Worm (Caenorhabditis elegans) whole organism, L4 larva: Measurements from ENCODE around the gene brf-1.

ENCODE experiments used
- D1046.2 ChIP-seq: fragments of 200-800 bp; sonication (Bioruptor generic); IDR thresholded peaks from 2 replicates; pipeline ENCODE4 v1.3.6; 2022; ENCODE audit warnings: missing genetic modification characterization, missing compliant biosample characterization
- F10B5.3 ChIP-seq: sonication (generic microtip); optimal IDR thresholded peaks from 2 replicates; lab custom pipeline; 2016; ENCODE audit warnings: mild to moderate bottlenecking, missing genetic modification characterization, missing compliant biosample characterization
- F37D6.2 ChIP-seq: sonication (generic microtip); optimal IDR thresholded peaks from 2 replicates; lab custom pipeline; 2016; ENCODE audit warnings: mild to moderate bottlenecking, missing genetic modification characterization, missing compliant biosample characterization
- F44E2.7 ChIP-seq: fragments of 200-800 bp; sonication (Bioruptor generic); IDR thresholded peaks from 2 replicates; pipeline ENCODE4 v2.1.2; 2022; ENCODE audit warnings: missing genetic modification characterization, missing compliant biosample characterization
- R02D3.7 ChIP-seq: fragments of 150-350 bp; sonication (generic microtip); optimal IDR thresholded peaks from 3 replicates; lab custom pipeline; 2014; ENCODE audit warnings: missing biosample characterization, missing genetic modification characterization
- T20F7.1 ChIP-seq: fragments of 200-800 bp; sonication (Bioruptor generic); optimal IDR thresholded peaks from 2 replicates; lab custom pipeline; 2018; ENCODE audit warnings: mild to moderate bottlenecking, missing genetic modification characterization, missing compliant biosample characterization
- Y48G9A.11 ChIP-seq: fragments of 200-800 bp; sonication (Bioruptor generic); IDR thresholded peaks from 2 replicates; pipeline ENCODE4 v1.3.6; 2022; ENCODE audit warnings: missing genetic modification reagents, missing genetic modification characterization, missing compliant biosample characterization
- ZK337.2 ChIP-seq: fragments of 200-800 bp; sonication (Bioruptor generic); IDR thresholded peaks from 2 replicates; pipeline ENCODE4 v1.3.6; 2022; ENCODE audit warnings: missing genetic modification reagents, missing genetic modification characterization, missing compliant biosample characterization
- ZK546.5 ChIP-seq, 2 experiments: sonication (generic microtip); optimal IDR thresholded peaks; 2 replicates each; lab custom pipeline; 2017; ENCODE audit warnings: missing biosample characterization in 2 of 2, missing genetic modification characterization in 2 of 2
- aha-1 ChIP-seq: fragments of 150-350 bp; peaks from one replicate; lab custom pipeline; 2014; ENCODE audit warnings: missing biosample characterization, missing genetic modification characterization
- aly-2 ChIP-seq: sonication (generic microtip); optimal IDR thresholded peaks from 2 replicates; lab custom pipeline; 2018; ENCODE audit warnings: missing biosample characterization, missing genetic modification characterization
- attf-4 ChIP-seq: sonication (generic microtip); optimal IDR thresholded peaks from 3 replicates; lab custom pipeline; 2017; ENCODE audit warnings: missing biosample characterization, missing genetic modification characterization
- ceh-20 ChIP-seq: fragments of 200-800 bp; sonication (Bioruptor generic); IDR thresholded peaks from 2 replicates; pipeline ENCODE4 v1.3.6; 2022; ENCODE audit warnings: missing genetic modification reagents, missing genetic modification characterization, missing compliant biosample characterization
- ceh-32 ChIP-seq: sonication (generic microtip); optimal IDR thresholded peaks from 2 replicates; lab custom pipeline; 2016; ENCODE audit warnings: mild to moderate bottlenecking, missing genetic modification characterization, missing compliant biosample characterization; ENCODE audit not compliant: poor library complexity
- ceh-82 ChIP-seq: sonication (generic microtip); optimal IDR thresholded peaks from 2 replicates; lab custom pipeline; 2017; ENCODE audit warnings: missing biosample characterization, missing genetic modification characterization
- cey-2 ChIP-seq: sonication (generic microtip); optimal IDR thresholded peaks from 3 replicates; lab custom pipeline; 2017; ENCODE audit warnings: missing genetic modification characterization, mild to moderate bottlenecking, missing compliant biosample characterization, antibody characterized with exemption, borderline replicate concordance; ENCODE audit not compliant: insufficient read depth
- daf-12 ChIP-seq: fragments of 150-350 bp; optimal IDR thresholded peaks from 2 replicates; lab custom pipeline; 2014; ENCODE audit warnings: missing biosample characterization, missing genetic modification reagents, missing genetic modification characterization
- daf-16 ChIP-seq, 3 experiments: sonication (generic microtip); optimal IDR thresholded peaks; 2 replicates each; lab custom pipeline; 2016 to 2017; ENCODE audit warnings: missing genetic modification characterization in 3 of 3, missing genetic modification reagents in 3 of 3, mild to moderate bottlenecking in 2 of 3, missing compliant biosample characterization in 2 of 3, missing biosample characterization in 1 of 3, moderate library complexity in 1 of 3
- daf-8 ChIP-seq: fragments of 200-800 bp; sonication (Bioruptor generic); IDR thresholded peaks from 2 replicates; pipeline ENCODE4 v1.3.6; 2022; ENCODE audit warnings: missing genetic modification characterization, missing compliant biosample characterization
- dmd-9 ChIP-seq: fragments of 200-800 bp; sonication (Bioruptor generic); IDR thresholded peaks from 2 replicates; pipeline ENCODE4 v1.3.6; 2022; ENCODE audit warnings: missing genetic modification reagents, missing genetic modification characterization, missing compliant biosample characterization
- fkh-10 ChIP-seq: fragments of 150-350 bp; optimal IDR thresholded peaks from 2 replicates; lab custom pipeline; 2014; ENCODE audit warnings: missing biosample characterization, missing genetic modification reagents, missing genetic modification characterization
- hlh-11 ChIP-seq: fragments of 200-800 bp; sonication (Bioruptor generic); optimal IDR thresholded peaks from 2 replicates; lab custom pipeline; 2018; ENCODE audit warnings: mild to moderate bottlenecking, missing genetic modification characterization, missing compliant biosample characterization
- hlh-30 ChIP-seq: sonication (generic microtip); optimal IDR thresholded peaks from 2 replicates; lab custom pipeline; 2017; ENCODE audit warnings: antibody characterized with exemption, mild to moderate bottlenecking, missing genetic modification characterization, missing compliant biosample characterization; ENCODE audit not compliant: insufficient read depth
- lin-1 ChIP-seq: fragments of 200-800 bp; sonication (Bioruptor generic); IDR thresholded peaks from 2 replicates; pipeline ENCODE4 v1.3.6; 2022; ENCODE audit warnings: missing genetic modification reagents, missing genetic modification characterization, missing compliant biosample characterization
- lin-13 ChIP-seq: fragments of 150-350 bp; optimal IDR thresholded peaks from 2 replicates; lab custom pipeline; 2014; ENCODE audit warnings: missing biosample characterization, missing genetic modification reagents, missing genetic modification characterization
- lin-29 ChIP-seq: fragments of 200-800 bp; sonication (Bioruptor generic); IDR thresholded peaks from 2 replicates; pipeline ENCODE4 v1.3.6; 2022; ENCODE audit warnings: missing genetic modification reagents, missing genetic modification characterization, missing compliant biosample characterization
- lin-39 ChIP-seq: fragments of 150-350 bp; optimal IDR thresholded peaks from 2 replicates; lab custom pipeline; 2014; ENCODE audit warnings: missing biosample characterization, missing genetic modification reagents, missing genetic modification characterization
- lir-3 ChIP-seq: sonication (generic microtip); optimal IDR thresholded peaks from 2 replicates; lab custom pipeline; 2016; ENCODE audit warnings: mild to moderate bottlenecking, missing genetic modification characterization, missing compliant biosample characterization
- madf-9 ChIP-seq: fragments of 200-800 bp; sonication (Bioruptor generic); conservative IDR thresholded peaks from 2 replicates; pipeline ENCODE4 v1.3.6; 2022; ENCODE audit warnings: missing genetic modification reagents, missing genetic modification characterization, missing compliant biosample characterization
- mdl-1 ChIP-seq, 2 experiments: fragments of 150-350 bp in 1 of 2; sonication (generic microtip) in 1 of 2; optimal IDR thresholded peaks; 2 replicates each; lab custom pipeline; 2014 to 2017; ENCODE audit warnings: missing biosample characterization in 2 of 2, missing genetic modification characterization in 2 of 2
- mep-1 ChIP-seq: fragments of 150-350 bp; sonication (generic microtip); optimal IDR thresholded peaks from 3 replicates; lab custom pipeline; 2014; ENCODE audit warnings: missing biosample characterization, missing genetic modification characterization
- mes-2 ChIP-seq: sonication (generic microtip); optimal IDR thresholded peaks from 2 replicates; lab custom pipeline; 2016; ENCODE audit warnings: missing genotype, mild to moderate bottlenecking, missing genetic modification characterization, missing compliant biosample characterization; ENCODE audit not compliant: poor library complexity, severe bottlenecking
- mxl-2 ChIP-seq: fragments of 200-800 bp; sonication (Bioruptor generic); conservative IDR thresholded peaks from 2 replicates; pipeline ENCODE4 v1.3.6; 2022; ENCODE audit warnings: missing genetic modification reagents, missing genetic modification characterization, missing compliant biosample characterization
- nhr-11 ChIP-seq: fragments of 150-350 bp; optimal IDR thresholded peaks from 2 replicates; lab custom pipeline; 2014; ENCODE audit warnings: missing biosample characterization, missing genetic modification characterization
- nhr-25 ChIP-seq: sonication (generic microtip); optimal IDR thresholded peaks from 2 replicates; lab custom pipeline; 2017; ENCODE audit warnings: missing genetic modification characterization, mild to moderate bottlenecking, missing compliant biosample characterization, antibody characterized with exemption, moderate library complexity, borderline replicate concordance; ENCODE audit not compliant: insufficient read depth
- nhr-42 ChIP-seq: fragments of 200-800 bp; sonication (Bioruptor generic); IDR thresholded peaks from 2 replicates; pipeline ENCODE4 v1.3.6; 2022; ENCODE audit warnings: missing genetic modification characterization, missing compliant biosample characterization
- nhr-48 ChIP-seq: sonication (generic microtip); optimal IDR thresholded peaks from 2 replicates; lab custom pipeline; 2016; ENCODE audit warnings: mild to moderate bottlenecking, missing genetic modification characterization, missing compliant biosample characterization
- nhr-6 ChIP-seq: fragments of 150-350 bp; optimal IDR thresholded peaks from 2 replicates; lab custom pipeline; 2014; ENCODE audit warnings: missing biosample characterization, missing genetic modification characterization
- php-3 ChIP-seq: fragments of 200-800 bp; sonication (Bioruptor generic); IDR thresholded peaks from 2 replicates; pipeline ENCODE4 v1.3.6; 2022; ENCODE audit warnings: missing genetic modification reagents, missing genetic modification characterization, missing compliant biosample characterization
- saeg-2 ChIP-seq: fragments of 200-800 bp; sonication (Bioruptor generic); IDR thresholded peaks from 2 replicates; pipeline ENCODE4 v1.3.6; 2022; ENCODE audit warnings: missing genetic modification reagents, missing genetic modification characterization, missing compliant biosample characterization
- set-16 ChIP-seq: fragments of 200-800 bp; sonication (Bioruptor generic); IDR thresholded peaks from 2 replicates; pipeline ENCODE4 v1.3.6; 2022; ENCODE audit warnings: missing genetic modification reagents, missing genetic modification characterization, missing compliant biosample characterization
- skn-1 ChIP-seq: fragments of 150-350 bp; optimal IDR thresholded peaks from 2 replicates; lab custom pipeline; 2014; ENCODE audit warnings: missing biosample characterization, missing genetic modification characterization
- snpc-1.2 ChIP-seq: fragments of 200-800 bp; sonication (Bioruptor generic); IDR thresholded peaks from 2 replicates; pipeline ENCODE4 v1.3.6; 2022; ENCODE audit warnings: missing genetic modification reagents, missing genetic modification characterization, missing compliant biosample characterization
- spr-1 ChIP-seq: sonication (generic microtip); optimal IDR thresholded peaks from 2 replicates; lab custom pipeline; 2016; ENCODE audit warnings: mild to moderate bottlenecking, missing genetic modification characterization, missing compliant biosample characterization
- tag-97 ChIP-seq: fragments of 200-800 bp; sonication (Bioruptor generic); IDR thresholded peaks from 2 replicates; pipeline ENCODE4 v1.3.6; 2022; ENCODE audit warnings: missing genetic modification characterization, missing compliant biosample characterization
- tra-1 ChIP-seq: fragments of 200-800 bp; sonication (Bioruptor generic); IDR thresholded peaks from 2 replicates; pipeline ENCODE4 v1.3.6; 2022; ENCODE audit warnings: missing genetic modification reagents, missing genetic modification characterization, missing compliant biosample characterization
- unc-130 ChIP-seq: sonication (generic microtip); optimal IDR thresholded peaks from 2 replicates; lab custom pipeline; 2016; ENCODE audit warnings: missing genetic modification reagents, missing genetic modification characterization, missing compliant biosample characterization
- unc-62 ChIP-seq, 3 experiments: fragments of 150-350 bp in 1 of 3; sonication (generic microtip); optimal IDR thresholded peaks in 2 of 3; peaks in 1 of 3; 1 replicate in 1 of 3; 2 replicates in 2 of 3; lab custom pipeline; 2014 to 2017; ENCODE audit warnings: missing biosample characterization in 3 of 3, missing genetic modification characterization in 3 of 3, missing genetic modification reagents in 3 of 3, missing genotype in 1 of 3

Gene brf-1

ce11 chrII:7323925-7324324 is 18.3 kb downstream of the brf-1 start, which contains the start of gene F21D12.3 (continued):
- TF ChIP-seq madf-9 (0 out of 2 replicates have a peak, but pooled peaks have one; percentile 50), fkh-10 (GFP tag; lab: Kevin White, UChicago) (no peak), lin-29 (GFP tag; lab: Robert Waterston, UW) (no peak), nhr-42 (GFP tag; lab: Robert Waterston, UW) (no peak), nhr-6 (no peak), saeg-2 (GFP tag; lab: Robert Waterston, UW) (no peak), spr-1 (tag; lab: Kevin White, UChicago) (no peak), mep-1 (no peak)

ce11 chrII:7325063-7325480 is 19.4 kb downstream of the brf-1 start:
- TF ChIP-seq lin-13 (GFP tag; lab: Kevin White, UChicago): no peak
- no peak for TF ChIP-seq spr-1 (tag; lab: Kevin White, UChicago)
- TF ChIP-seq aha-1 (tag; lab: Kevin White, UChicago): no peak
- peak; percentile 19 for TF ChIP-seq nhr-11
- no peak for TF ChIP-seq snpc-1.2 (GFP tag; lab: Robert Waterston, UW)
- peak; percentile 45 for TF ChIP-seq hlh-30 (tag; lab: Kevin White, UChicago)
- no peak for TF ChIP-seq set-16 (GFP tag; lab: Robert Waterston, UW)
- TF ChIP-seq R02D3.7: no peak
- no peak for TF ChIP-seq daf-8 (GFP tag; lab: Robert Waterston, UW)
- no peak for TF ChIP-seq saeg-2 (GFP tag; lab: Robert Waterston, UW)
- TF ChIP-seq ceh-20 (GFP tag; lab: Robert Waterston, UW): peak; percentile 48; the same call in 1 of the 2 replicates
- TF ChIP-seq Y48G9A.11 (GFP tag; lab: Robert Waterston, UW): no peak
- TF ChIP-seq mdl-1 (tag; optimal IDR thresholded peaks at IDR 0.05; lab: Kevin White, UChicago): peak in 1 of 2 experiments; percentile 40
- TF ChIP-seq cey-2: no peak
- no peak for TF ChIP-seq aly-2
- no peak for TF ChIP-seq lin-39 (tag; lab: Kevin White, UChicago)
- no peak for TF ChIP-seq mxl-2 (GFP tag; lab: Robert Waterston, UW)
- TF ChIP-seq ceh-82 (tag; lab: Kevin White, UChicago): no peak
- no peak for TF ChIP-seq ZK546.5 (tag; optimal IDR thresholded peaks at IDR 0.05; lab: Kevin White, UChicago)
- no peak for TF ChIP-seq F10B5.3 (tag; lab: Kevin White, UChicago)
- TF ChIP-seq unc-62 (GFP tag; optimal IDR thresholded peaks at IDR 0.05 in 1 of 2; lab: Kevin White, UChicago): no peak
- TF ChIP-seq unc-62 (tag; optimal IDR thresholded peaks at IDR 0.05; lab: Kevin White, UChicago): no peak
- no peak for TF ChIP-seq tra-1 (GFP tag; lab: Robert Waterston, UW)
- TF ChIP-seq daf-12 (tag; lab: Kevin White, UChicago): no peak
- no peak for TF ChIP-seq lin-1 (GFP tag; lab: Robert Waterston, UW)
- no peak for TF ChIP-seq T20F7.1 (GFP tag; lab: Kevin White, UChicago)
- TF ChIP-seq tag-97 (GFP tag; lab: Robert Waterston, UW): no peak
- TF ChIP-seq ceh-32: no peak
- TF ChIP-seq attf-4 (tag; lab: Kevin White, UChicago): no peak
- 0 out of 2 replicates have a peak, but pooled peaks have one; percentile 7 for TF ChIP-seq php-3 (GFP tag; lab: Robert Waterston, UW)
- no peak for TF ChIP-seq D1046.2 (GFP tag; lab: Robert Waterston, UW)
- TF ChIP-seq daf-16 (GFP tag; optimal IDR thresholded peaks at IDR 0.05; lab: Kevin White, UChicago): no peak
- no peak for TF ChIP-seq daf-16 (tag; optimal IDR thresholded peaks at IDR 0.05; lab: Kevin White, UChicago)
- no peak for TF ChIP-seq dmd-9 (GFP tag; lab: Robert Waterston, UW)
- TF ChIP-seq F37D6.2 (tag; lab: Kevin White, UChicago): no peak
- no peak for TF ChIP-seq ZK337.2 (GFP tag; lab: Robert Waterston, UW)
- TF ChIP-seq madf-9: no peak
- no peak for TF ChIP-seq mes-2 (tag; lab: Kevin White, UChicago)
- no peak for TF ChIP-seq lir-3 (tag; lab: Kevin White, UChicago)
- no peak for TF ChIP-seq F44E2.7
- no peak for TF ChIP-seq nhr-25
- TF ChIP-seq unc-130 (GFP tag; lab: Kevin White, UChicago): no peak
- peak; percentile 30 for TF ChIP-seq hlh-11
- TF ChIP-seq nhr-48 (tag; lab: Kevin White, UChicago): no peak
- TF ChIP-seq skn-1 (tag; lab: Kevin White, UChicago): no peak
